Worm (Caenorhabditis elegans) whole organism, mixed stage, embryonic: ENCODE results near the gene T24E12.11.

Experiments used
- bed-3 ChIP-seq: fragments of 200-800 bp; sonication (Bioruptor generic); optimal IDR thresholded peaks from 3 replicates; lab custom pipeline; 2018; ENCODE audit warnings: mild to moderate bottlenecking, missing genetic modification characterization, moderate library complexity, missing compliant biosample characterization
- blmp-1 ChIP-seq: fragments of 150-350 bp; optimal IDR thresholded peaks from 2 replicates; lab custom pipeline; 2014; ENCODE audit warnings: missing biosample characterization, missing genetic modification characterization
- drap-1 ChIP-seq: fragments of 200-800 bp; sonication (Bioruptor generic); optimal IDR thresholded peaks from 3 replicates; lab custom pipeline; 2018; ENCODE audit warnings: mild to moderate bottlenecking, missing genetic modification characterization, missing compliant biosample characterization
- ham-2 ChIP-seq: fragments of 200-800 bp; sonication (Bioruptor generic); optimal IDR thresholded peaks from 2 replicates; lab custom pipeline; 2018; ENCODE audit warnings: mild to moderate bottlenecking, missing genetic modification characterization, missing compliant biosample characterization
- lin-13 ChIP-seq: fragments of 150-350 bp; optimal IDR thresholded peaks from 2 replicates; lab custom pipeline; 2014; ENCODE audit warnings: missing biosample characterization, missing genetic modification characterization
- unc-39 ChIP-seq: fragments of 150-350 bp; optimal IDR thresholded peaks from 2 replicates; lab custom pipeline; 2014; ENCODE audit warnings: missing biosample characterization, missing genetic modification characterization

DNA sequence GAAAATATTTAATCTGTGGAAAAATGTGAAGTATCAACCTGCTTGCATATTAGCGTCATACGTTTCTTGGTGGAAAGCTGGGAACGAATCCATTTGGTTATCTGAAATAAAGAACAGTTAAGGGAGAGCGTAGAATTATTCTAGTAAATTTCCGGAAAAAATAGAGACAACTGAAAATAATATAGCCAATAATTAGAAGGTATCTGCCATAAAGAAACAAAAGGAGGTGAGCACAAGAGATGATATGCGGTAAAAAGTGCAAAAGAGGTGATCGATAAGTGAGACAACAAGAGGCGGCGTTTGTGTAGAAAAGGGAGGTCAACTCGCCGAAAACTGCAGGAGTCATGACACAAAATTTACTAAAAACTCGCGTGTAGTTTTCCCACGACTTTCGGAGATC is at the start of gene T24E12.11:
- TF ChIP-seq drap-1, result no peak
- no peak for TF ChIP-seq blmp-1 (tag; lab: Kevin White, UChicago)
- no peak for TF ChIP-seq lin-13 (tag; lab: Kevin White, UChicago)
- no peak for TF ChIP-seq unc-39 (tag; lab: Kevin White, UChicago)
- no peak for TF ChIP-seq bed-3 (GFP tag; lab: Kevin White, UChicago)
- TF ChIP-seq ham-2 (GFP tag; lab: Kevin White, UChicago), result no peak
